Worm (Caenorhabditis elegans) whole organism, L3 larva: Measurements from ENCODE around the gene T28H10.2.

Experiments
- R02D3.7 ChIP-seq: fragments of 150-350 bp; optimal IDR thresholded peaks from 2 replicates; lab custom pipeline; 2014; ENCODE audit warnings: missing biosample characterization, missing genetic modification characterization
- ZK546.5 ChIP-seq: sonication (generic microtip); optimal IDR thresholded peaks from 2 replicates; lab custom pipeline; 2017; ENCODE audit warnings: missing biosample characterization, missing genetic modification characterization
- aly-2 ChIP-seq: fragments of 150-350 bp; optimal IDR thresholded peaks from 2 replicates; lab custom pipeline; 2014; ENCODE audit warnings: missing biosample characterization, missing genetic modification characterization
- ama-1 ChIP-seq: fragments of 150-350 bp; optimal IDR thresholded peaks from 2 replicates; lab custom pipeline; 2018
- ceh-16 ChIP-seq: sonication (generic microtip); optimal IDR thresholded peaks from 2 replicates; lab custom pipeline; 2017; ENCODE audit warnings: missing biosample characterization, missing genetic modification characterization
- ceh-28 ChIP-seq: fragments of 150-350 bp; optimal IDR thresholded peaks from 2 replicates; lab custom pipeline; 2014; ENCODE audit warnings: missing biosample characterization, missing genetic modification reagents, missing genetic modification characterization
- ceh-82 ChIP-seq: fragments of 150-350 bp; optimal IDR thresholded peaks from 2 replicates; lab custom pipeline; 2014; ENCODE audit warnings: missing biosample characterization, missing genetic modification characterization
- ceh-9 ChIP-seq: sonication (generic microtip); optimal IDR thresholded peaks from 2 replicates; lab custom pipeline; 2018; ENCODE audit warnings: missing biosample characterization, missing genetic modification characterization
- daf-12 ChIP-seq: fragments of 150-350 bp; optimal IDR thresholded peaks from 2 replicates; lab custom pipeline; 2014; ENCODE audit warnings: missing biosample characterization, missing genetic modification reagents, missing genetic modification characterization
- egl-27 ChIP-seq: sonication (generic microtip); optimal IDR thresholded peaks from 4 replicates; lab custom pipeline; 2017; ENCODE audit warnings: missing biosample characterization, missing genetic modification reagents, missing genetic modification characterization
- egl-5 ChIP-seq: fragments of 150-350 bp; optimal IDR thresholded peaks from 2 replicates; lab custom pipeline; 2017; ENCODE audit warnings: missing biosample characterization, missing genetic modification reagents, missing genetic modification characterization, inconsistent platforms
- elt-1 ChIP-seq: fragments of 150-350 bp; optimal IDR thresholded peaks from 2 replicates; lab custom pipeline; 2014; ENCODE audit warnings: missing biosample characterization, missing genetic modification characterization
- elt-2 ChIP-seq: sonication (generic microtip); optimal IDR thresholded peaks from 2 replicates; lab custom pipeline; 2016; ENCODE audit warnings: missing genetic modification reagents, mild to moderate bottlenecking, missing genetic modification characterization, missing compliant biosample characterization
- elt-3 ChIP-seq, 3 experiments: fragments of 150-350 bp in 1 of 3; sonication (generic microtip) in 2 of 3; optimal IDR thresholded peaks; 2 replicates in 2 of 3; 4 replicates in 1 of 3; lab custom pipeline; 2014 to 2017; ENCODE audit warnings: missing biosample characterization in 3 of 3, missing genetic modification characterization in 3 of 3
- eor-1 ChIP-seq, 2 experiments: fragments of 150-350 bp; optimal IDR thresholded peaks; 2 replicates each; lab custom pipeline; 2014 to 2018; ENCODE audit warnings: missing biosample characterization in 2 of 2, missing genetic modification characterization in 2 of 2
- fkh-10 ChIP-seq: sonication (generic microtip); optimal IDR thresholded peaks from 2 replicates; lab custom pipeline; 2017; ENCODE audit warnings: missing biosample characterization, missing genetic modification reagents, missing genetic modification characterization
- fkh-2 ChIP-seq: fragments of 150-350 bp; optimal IDR thresholded peaks from 2 replicates; lab custom pipeline; 2014; ENCODE audit warnings: missing biosample characterization, missing genetic modification reagents, missing genetic modification characterization
- fos-1 ChIP-seq: fragments of 150-350 bp; optimal IDR thresholded peaks from 2 replicates; lab custom pipeline; 2014; ENCODE audit warnings: missing biosample characterization, missing genetic modification characterization
- hmg-11 ChIP-seq: sonication (generic microtip); optimal IDR thresholded peaks from 2 replicates; lab custom pipeline; 2016; ENCODE audit warnings: missing genetic modification characterization, missing compliant biosample characterization
- jun-1 ChIP-seq: fragments of 150-350 bp; optimal IDR thresholded peaks from 2 replicates; lab custom pipeline; 2014; ENCODE audit warnings: missing biosample characterization, missing genetic modification reagents, missing genetic modification characterization
- lin-15B ChIP-seq: fragments of 150-350 bp; optimal IDR thresholded peaks from 2 replicates; lab custom pipeline; 2014; ENCODE audit warnings: missing biosample characterization, missing genetic modification characterization
- lin-39 ChIP-seq: fragments of 150-350 bp; optimal IDR thresholded peaks from 2 replicates; lab custom pipeline; 2018; ENCODE audit warnings: missing biosample characterization, missing genetic modification reagents, missing genetic modification characterization
- lsy-12 ChIP-seq: sonication (generic microtip); optimal IDR thresholded peaks from 2 replicates; lab custom pipeline; 2016; ENCODE audit warnings: mild to moderate bottlenecking, missing genetic modification characterization, missing compliant biosample characterization
- mdl-1 ChIP-seq: fragments of 150-350 bp; optimal IDR thresholded peaks from 2 replicates; lab custom pipeline; 2014; ENCODE audit warnings: missing biosample characterization, missing genetic modification characterization
- mml-1 ChIP-seq: fragments of 150-350 bp; sonication (generic microtip); optimal IDR thresholded peaks from 3 replicates; lab custom pipeline; 2014; ENCODE audit warnings: missing biosample characterization, missing genetic modification characterization
- nfya-1 ChIP-seq: sonication (generic microtip); optimal IDR thresholded peaks from 2 replicates; lab custom pipeline; 2017; ENCODE audit warnings: missing genetic modification characterization, mild to moderate bottlenecking, missing compliant biosample characterization, antibody characterized with exemption, moderate library complexity; ENCODE audit not compliant: insufficient read depth
- nhr-11 ChIP-seq: fragments of 150-350 bp; optimal IDR thresholded peaks from 2 replicates; lab custom pipeline; 2014; ENCODE audit warnings: missing biosample characterization, missing genetic modification characterization
- nhr-12 ChIP-seq: fragments of 150-350 bp; optimal IDR thresholded peaks from 2 replicates; lab custom pipeline; 2014; ENCODE audit warnings: missing biosample characterization, missing genetic modification characterization
- nhr-23 ChIP-seq: fragments of 150-350 bp; optimal IDR thresholded peaks from 2 replicates; lab custom pipeline; 2014; ENCODE audit warnings: missing biosample characterization, missing genetic modification reagents, missing genetic modification characterization
- nhr-237 ChIP-seq: fragments of 150-350 bp; optimal IDR thresholded peaks from 2 replicates; lab custom pipeline; 2014; ENCODE audit warnings: missing biosample characterization, missing genetic modification characterization
- nhr-25 ChIP-seq: sonication (generic microtip); optimal IDR thresholded peaks from 2 replicates; lab custom pipeline; 2017; ENCODE audit warnings: missing biosample characterization, missing genetic modification characterization
- nhr-28 ChIP-seq: fragments of 150-350 bp; optimal IDR thresholded peaks from 2 replicates; lab custom pipeline; 2014; ENCODE audit warnings: missing biosample characterization, missing genetic modification characterization
- nhr-43 ChIP-seq: sonication (generic microtip); optimal IDR thresholded peaks from 2 replicates; lab custom pipeline; 2016; ENCODE audit warnings: mild to moderate bottlenecking, missing genetic modification characterization, missing compliant biosample characterization; ENCODE audit not compliant: poor library complexity, severe bottlenecking
- nhr-67 ChIP-seq: fragments of 150-350 bp; optimal IDR thresholded peaks from 2 replicates; lab custom pipeline; 2014; ENCODE audit warnings: missing biosample characterization, missing genetic modification characterization
- nhr-76 ChIP-seq: fragments of 150-350 bp; sonication (generic microtip); optimal IDR thresholded peaks from 5 replicates; lab custom pipeline; 2014; ENCODE audit warnings: missing biosample characterization, missing genetic modification characterization
- pha-4 ChIP-seq: fragments of 150-350 bp; optimal IDR thresholded peaks from 2 replicates; lab custom pipeline; 2014; ENCODE audit warnings: missing biosample characterization, missing genetic modification reagents, missing genetic modification characterization
- pqm-1 ChIP-seq: fragments of 150-350 bp; optimal IDR thresholded peaks from 2 replicates; lab custom pipeline; 2017; ENCODE audit warnings: missing biosample characterization, missing genetic modification characterization, inconsistent platforms
- sea-2 ChIP-seq: fragments of 150-350 bp; sonication (generic microtip); optimal IDR thresholded peaks from 4 replicates; lab custom pipeline; 2014; ENCODE audit warnings: missing biosample characterization, missing genetic modification reagents, missing genetic modification characterization
- snpc-4 ChIP-seq: fragments of 150-350 bp; optimal IDR thresholded peaks from 2 replicates; lab custom pipeline; 2014; ENCODE audit warnings: missing biosample characterization, missing genetic modification characterization
- tbx-2 ChIP-seq: sonication (generic microtip); optimal IDR thresholded peaks from 2 replicates; lab custom pipeline; 2016; ENCODE audit warnings: mild to moderate bottlenecking, missing genetic modification characterization, missing compliant biosample characterization
- unc-39 ChIP-seq: sonication (generic microtip); optimal IDR thresholded peaks from 4 replicates; lab custom pipeline; 2017; ENCODE audit warnings: missing biosample characterization, missing genetic modification characterization
- unc-62 ChIP-seq: fragments of 150-350 bp; sonication (generic microtip); optimal IDR thresholded peaks from 4 replicates; lab custom pipeline; 2014; ENCODE audit warnings: missing biosample characterization, missing genetic modification reagents, missing genetic modification characterization
- zag-1 ChIP-seq: fragments of 150-350 bp; optimal IDR thresholded peaks from 2 replicates; lab custom pipeline; 2014; ENCODE audit warnings: missing biosample characterization, missing genetic modification characterization

T28H10.2 gene

DNA sequence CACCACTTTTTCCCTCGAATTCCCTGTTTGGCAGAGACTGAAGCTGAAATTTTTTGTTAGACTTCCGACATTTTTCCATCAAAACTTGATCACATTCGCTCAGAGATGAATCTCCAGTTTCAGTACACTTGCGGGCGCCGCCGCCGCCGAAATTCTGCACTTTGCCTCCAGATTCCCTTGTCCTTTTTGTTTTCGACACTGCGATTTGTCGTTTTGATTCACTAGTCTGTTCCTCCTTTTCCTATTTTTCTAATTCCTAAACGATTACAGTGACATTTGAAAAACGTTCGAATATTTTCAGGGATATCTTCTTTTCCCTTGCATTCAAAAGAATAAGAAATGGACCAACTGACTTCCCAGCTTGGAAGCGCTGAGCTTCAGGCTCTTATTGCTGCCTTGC, 28.0 kb upstream of the T28H10.2 start, which contains the start of gene F45D3.2:
Gene F45D3.2, plus strand, starts transcription at position 301 of the 400 bp plus-strand sequence.
- no peak for TF ChIP-seq lsy-12
- TF ChIP-seq nhr-76 (tag; lab: Kevin White, UChicago), result no peak

- peak; percentile 5 for TF ChIP-seq elt-2 (tag; lab: Kevin White, UChicago)
- TF ChIP-seq nfya-1, result peak; percentile 45
- TF ChIP-seq nhr-23, result peak; percentile 25
- TF ChIP-seq ama-1 (lab: Kevin White, UChicago), result no peak
- no peak for TF ChIP-seq hmg-11 (tag; lab: Kevin White, UChicago)
- TF ChIP-seq unc-62 (GFP tag; lab: Kevin White, UChicago), result peak; percentile 88
- TF ChIP-seq daf-12 (tag; lab: Kevin White, UChicago), result peak; percentile 37
- TF ChIP-seq, all 47 proteins: peak for 5
These were observed 27.3 kb upstream of the T28H10.2 start for ce11 chrV:12540018-12540417.

DNA sequence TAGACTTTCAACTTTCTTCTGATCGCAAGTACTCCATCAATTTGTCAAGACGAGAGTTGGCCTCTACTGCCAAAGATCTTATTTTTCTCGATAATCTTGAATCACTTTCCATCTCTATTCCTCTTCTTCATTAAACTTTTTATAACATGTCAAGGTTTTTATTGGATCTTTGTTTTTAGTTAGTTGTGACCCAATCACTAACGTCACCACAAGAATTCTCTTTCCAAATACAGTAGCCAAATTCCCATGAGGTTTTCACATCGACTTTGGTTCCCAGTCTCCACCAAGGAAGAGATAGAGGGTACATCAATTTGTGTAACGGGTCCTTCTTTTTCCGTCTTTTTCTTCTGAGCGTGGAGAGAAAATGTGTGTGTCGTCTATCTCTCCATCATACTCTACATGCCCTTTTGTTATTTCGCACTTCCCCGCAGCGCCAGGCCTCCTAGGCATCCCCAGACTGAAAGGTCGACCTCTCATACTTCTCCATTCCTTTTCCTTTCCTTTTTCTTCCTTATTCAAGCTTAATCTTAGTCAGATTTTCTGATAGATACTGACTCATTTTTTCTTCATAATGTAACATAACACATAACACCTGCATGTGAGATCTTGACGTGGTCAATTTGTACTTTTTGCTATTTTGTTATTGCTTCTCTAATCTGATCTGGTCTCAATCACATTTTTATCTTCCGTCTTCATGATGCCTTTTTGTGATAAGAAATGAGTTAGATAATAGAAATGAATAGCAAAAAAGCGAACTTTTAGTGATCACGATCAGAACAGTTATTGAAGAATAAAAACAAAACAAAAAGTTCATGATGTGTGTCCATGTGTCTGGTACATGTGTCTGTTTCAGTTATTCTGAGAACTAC, 26.5 kb upstream of the T28H10.2 start:
- TF ChIP-seq nhr-25 (tag; lab: Kevin White, UChicago) (peak; percentile 27), unc-39 (tag; lab: Kevin White, UChicago) (no peak), jun-1 (tag; lab: Kevin White, UChicago) (no peak), pqm-1 (tag; lab: Kevin White, UChicago) (no peak), ceh-28 (no peak), ZK546.5 (tag; lab: Kevin White, UChicago) (no peak), fkh-2 (no peak), snpc-4 (tag; lab: Kevin White, UChicago) (no peak), lin-39 (tag; lab: Kevin White, UChicago) (peak; percentile 3), zag-1 (no peak), mdl-1 (tag; lab: Kevin White, UChicago) (no peak), elt-1 (tag; lab: Kevin White, UChicago) (peak; percentile 95), nhr-237 (tag; lab: Kevin White, UChicago) (no peak), hmg-11 (tag; lab: Kevin White, UChicago) (peak; percentile 24), nhr-11 (tag; lab: Kevin White, UChicago) (no peak), tbx-2 (tag; lab: Kevin White, UChicago) (no peak), nhr-43 (tag; lab: Kevin White, UChicago) (no peak), nhr-67 (tag; lab: Kevin White, UChicago) (no peak), elt-2 (tag; lab: Kevin White, UChicago) (no peak), nhr-23 (no peak), nfya-1 (peak; percentile 39), ceh-82 (tag; lab: Kevin White, UChicago) (no peak), nhr-12 (tag; lab: Kevin White, UChicago) (no peak), egl-5 (tag; lab: Kevin White, UChicago) (no peak), lsy-12 (no peak)
- TF ChIP-seq, all 47 proteins: peak for 5

DNA sequence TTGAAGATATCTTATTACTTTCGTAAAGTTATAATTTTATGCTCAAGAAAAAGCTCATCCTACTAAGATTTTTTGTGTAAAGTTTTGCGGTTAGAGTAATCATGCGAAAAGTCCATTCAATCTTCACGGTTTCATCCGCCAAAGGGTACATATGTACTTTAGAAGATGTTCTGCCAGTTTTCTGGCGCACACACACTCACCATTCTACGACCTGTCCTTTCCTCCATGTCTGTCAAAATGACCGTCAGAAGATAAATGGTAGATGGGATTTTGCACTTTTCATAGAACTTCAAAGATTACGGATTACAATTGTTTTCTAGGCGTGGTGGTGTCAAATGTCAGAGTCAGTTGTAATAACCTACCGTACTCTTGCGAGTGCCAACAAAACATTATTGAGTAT, 24.8 kb upstream of the T28H10.2 start:
- no peak for TF ChIP-seq fkh-10 (GFP tag; lab: Kevin White, UChicago)
- TF ChIP-seq aly-2 (tag; lab: Kevin White, UChicago), result no peak
- no peak for TF ChIP-seq eor-1 (tag; optimal IDR thresholded peaks at IDR 0.05; lab: Kevin White, UChicago)
- TF ChIP-seq nhr-28 (tag; lab: Kevin White, UChicago), result no peak
- no peak for TF ChIP-seq egl-5 (tag; lab: Kevin White, UChicago)
- no peak for TF ChIP-seq nhr-11 (tag; lab: Kevin White, UChicago)
- TF ChIP-seq pha-4, result no peak
- TF ChIP-seq nhr-23, result peak; percentile 81
- no peak for TF ChIP-seq nhr-237 (tag; lab: Kevin White, UChicago)
- no peak for TF ChIP-seq ceh-28
- no peak for TF ChIP-seq jun-1 (tag; lab: Kevin White, UChicago)
- TF ChIP-seq lsy-12, result no peak
- no peak for TF ChIP-seq pqm-1 (tag; lab: Kevin White, UChicago)
- no peak for TF ChIP-seq tbx-2 (tag; lab: Kevin White, UChicago)
- no peak for TF ChIP-seq ama-1 (lab: Kevin White, UChicago)
- no peak for TF ChIP-seq nfya-1
- TF ChIP-seq snpc-4 (tag; lab: Kevin White, UChicago), result no peak
- TF ChIP-seq ceh-9 (tag; lab: Kevin White, UChicago), result no peak
- TF ChIP-seq egl-27, result no peak
- TF ChIP-seq daf-12 (tag; lab: Kevin White, UChicago), result peak; percentile 57
- no peak for TF ChIP-seq fos-1 (tag; lab: Kevin White, UChicago)
- TF ChIP-seq nhr-43 (tag; lab: Kevin White, UChicago), result no peak
- TF ChIP-seq R02D3.7, result no peak
- TF ChIP-seq elt-1 (tag; lab: Kevin White, UChicago), result peak; percentile 59
- TF ChIP-seq nhr-67 (tag; lab: Kevin White, UChicago), result no peak
- no peak for TF ChIP-seq lin-15B (tag; lab: Kevin White, UChicago)
- no peak for TF ChIP-seq ceh-16 (tag; lab: Kevin White, UChicago)
- no peak for TF ChIP-seq ZK546.5 (tag; lab: Kevin White, UChicago)
- no peak for TF ChIP-seq sea-2 (GFP tag; lab: Kevin White, UChicago)
- peak; percentile 84 for TF ChIP-seq nhr-25 (tag; lab: Kevin White, UChicago)
- TF ChIP-seq unc-62 (GFP tag; lab: Kevin White, UChicago), result peak; percentile 68
- TF ChIP-seq elt-3 (tag; optimal IDR thresholded peaks at IDR 0.05; lab: Kevin White, UChicago), result no peak
- TF ChIP-seq mml-1 (tag; lab: Kevin White, UChicago), result no peak
